Worm (Caenorhabditis elegans) whole organism, young adult: ENCODE data around the gene argn-1.

ENCODE experiments used
- F52B5.7 ChIP-seq: sonication (generic microtip); optimal IDR thresholded peaks from 2 replicates; lab custom pipeline; 2016; ENCODE audit warnings: mild to moderate bottlenecking, missing genetic modification characterization, missing compliant biosample characterization
- K11D2.4 ChIP-seq: fragments of 200-800 bp; sonication (Bioruptor generic); IDR thresholded peaks from 2 replicates; pipeline ENCODE4 v1.3.6; 2022; ENCODE audit warnings: missing genetic modification reagents, missing genetic modification characterization, missing compliant biosample characterization
- ama-1 ChIP-seq, 3 experiments: fragments of 150-350 bp in 1 of 3; sonication (generic microtip) in 2 of 3; optimal IDR thresholded peaks; 2 replicates each; lab custom pipeline; 2014 to 2018; ENCODE audit warnings: missing biosample characterization in 2 of 3, missing genetic modification characterization in 2 of 3, missing genetic modification reagents in 2 of 3
- athp-1 ChIP-seq: sonication (generic microtip); optimal IDR thresholded peaks from 2 replicates; lab custom pipeline; 2017; ENCODE audit warnings: mild to moderate bottlenecking, missing genetic modification characterization, missing compliant biosample characterization
- bed-1 ChIP-seq: fragments of 200-800 bp; sonication (Bioruptor generic); IDR thresholded peaks from 2 replicates; pipeline ENCODE4 v1.3.6; 2022; ENCODE audit warnings: missing genetic modification reagents, missing genetic modification characterization, missing compliant biosample characterization
- dox-1 ChIP-seq: fragments of 200-800 bp; sonication (Bioruptor generic); IDR thresholded peaks from 2 replicates; pipeline ENCODE4 v1.3.6; 2022; ENCODE audit warnings: missing genetic modification reagents, missing genetic modification characterization, missing compliant biosample characterization
- gei-17 ChIP-seq: fragments of 200-800 bp; sonication (Bioruptor generic); optimal IDR thresholded peaks from 2 replicates; lab custom pipeline; 2018; ENCODE audit warnings: mild to moderate bottlenecking, missing genetic modification characterization, missing compliant biosample characterization
- hmg-1.2 ChIP-seq: fragments of 200-800 bp; sonication (Bioruptor generic); IDR thresholded peaks from 2 replicates; pipeline ENCODE4 v1.3.6; 2022; ENCODE audit warnings: missing genetic modification reagents, missing genetic modification characterization, missing compliant biosample characterization
- hsf-1 ChIP-seq: fragments of 200-800 bp; sonication (Bioruptor generic); IDR thresholded peaks from 2 replicates; pipeline ENCODE4 v1.3.6; 2022; ENCODE audit warnings: missing genetic modification reagents, missing genetic modification characterization, missing compliant biosample characterization
- madf-3 ChIP-seq: fragments of 200-800 bp; sonication (Bioruptor generic); IDR thresholded peaks from 2 replicates; pipeline ENCODE4 v1.3.6; 2022; ENCODE audit warnings: missing genetic modification reagents, missing genetic modification characterization, missing compliant biosample characterization
- nhr-90 ChIP-seq: sonication (generic microtip); optimal IDR thresholded peaks from 2 replicates; lab custom pipeline; 2016; ENCODE audit warnings: missing genotype, mild to moderate bottlenecking, missing genetic modification characterization, missing compliant biosample characterization
- pbrm-1 ChIP-seq: fragments of 200-800 bp; sonication (Bioruptor generic); IDR thresholded peaks from 2 replicates; pipeline ENCODE4 v1.3.6; 2022; ENCODE audit warnings: missing genetic modification reagents, missing genetic modification characterization, missing compliant biosample characterization
- repo-1 ChIP-seq: sonication (generic microtip); optimal IDR thresholded peaks from 2 replicates; lab custom pipeline; 2017; ENCODE audit warnings: mild to moderate bottlenecking, missing genetic modification characterization, missing compliant biosample characterization
- snpc-1.3 ChIP-seq: sonication (generic microtip); optimal IDR thresholded peaks from 2 replicates; lab custom pipeline; 2017; ENCODE audit warnings: missing genetic modification characterization, mild to moderate bottlenecking, missing compliant biosample characterization, antibody characterized with exemption, moderate library complexity, missing genotype, missing genetic modification reagents; ENCODE audit not compliant: insufficient read depth

DNA sequence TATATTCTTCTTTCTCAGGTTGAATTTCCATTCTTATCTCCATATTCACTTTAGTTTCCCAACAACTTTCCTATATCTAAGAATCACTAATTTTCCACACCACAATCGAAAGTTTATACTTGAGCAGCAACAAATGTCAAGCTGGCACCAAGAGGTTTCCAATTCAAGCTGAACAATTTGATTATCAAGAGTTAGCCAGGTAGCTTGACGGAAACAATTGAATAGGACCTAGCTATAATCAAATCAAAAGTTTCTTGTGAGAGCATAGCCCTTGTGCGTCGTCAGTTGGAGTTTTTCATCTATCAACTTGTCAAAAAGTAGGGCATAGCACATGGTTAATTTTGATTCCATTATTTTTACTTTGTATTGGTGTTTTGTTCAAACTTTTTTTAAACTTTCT is 25.8 kb downstream of the argn-1 start:
- TF ChIP-seq bed-1 (GFP tag; lab: Robert Waterston, UW) (no peak), snpc-1.3 (tag; lab: Kevin White, UChicago) (no peak), pbrm-1 (no peak), gei-17 (no peak), athp-1 (tag; lab: Kevin White, UChicago) (no peak), madf-3 (GFP tag; lab: Robert Waterston, UW) (no peak), hmg-1.2 (GFP tag; lab: Robert Waterston, UW) (no peak), ama-1 (optimal IDR thresholded peaks at IDR 0.05; lab: Kevin White, UChicago) (no peak), ama-1 (GFP tag; optimal IDR thresholded peaks at IDR 0.05; lab: Kevin White, UChicago) (no peak), hsf-1 (GFP tag; lab: Robert Waterston, UW) (no peak), F52B5.7 (tag; lab: Kevin White, UChicago) (no peak), K11D2.4 (GFP tag; lab: Robert Waterston, UW) (no peak), dox-1 (GFP tag; lab: Robert Waterston, UW) (no peak), repo-1 (tag; lab: Kevin White, UChicago) (no peak), nhr-90 (no peak)
